Fruit fly (Drosophila melanogaster): ENCODE measurements around the gene CG31111.
A peak's percentile ranks its signal among the peaks of the same experiment; 100 is the strongest.

The CG31111 gene

DNA sequence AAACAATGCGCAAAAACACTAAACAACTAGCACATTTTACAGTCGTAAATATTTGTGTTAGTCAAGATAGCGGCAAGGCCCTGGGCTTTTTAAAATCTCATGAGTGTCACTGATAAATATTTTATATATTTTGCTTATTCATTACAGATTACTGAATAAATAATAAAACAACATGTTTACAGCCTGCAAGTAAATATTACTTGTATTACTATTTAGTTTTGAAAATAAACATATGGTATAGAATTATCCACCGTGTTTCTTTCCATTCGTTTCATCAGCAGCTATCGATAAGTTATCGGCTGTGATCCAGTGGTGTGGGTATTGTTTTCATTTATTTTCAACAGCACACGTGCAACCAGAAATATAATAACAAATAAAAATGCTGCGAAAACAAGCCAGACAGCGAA lies 18.6 kb upstream of the CG31111 start, which contains the start of the genes shams and CG11920 (continued):
- TF ChIP-seq luna (GFP tag; optimal IDR thresholded peaks at IDR 0.05) (no peak), fd96Cb (tag; optimal IDR thresholded peaks at IDR 0.05) (no peak), Nf-YC (tag; optimal IDR thresholded peaks at IDR 0.05) (peak; percentile 42), CG12299 (tag; optimal IDR thresholded peaks at IDR 0.05) (peak; percentile 61), CG9437 (GFP tag; optimal IDR thresholded peaks at IDR 0.05) (peak; percentile 2), CG14710 (tag; optimal IDR thresholded peaks at IDR 0.05) (peak; percentile 63)

DNA sequence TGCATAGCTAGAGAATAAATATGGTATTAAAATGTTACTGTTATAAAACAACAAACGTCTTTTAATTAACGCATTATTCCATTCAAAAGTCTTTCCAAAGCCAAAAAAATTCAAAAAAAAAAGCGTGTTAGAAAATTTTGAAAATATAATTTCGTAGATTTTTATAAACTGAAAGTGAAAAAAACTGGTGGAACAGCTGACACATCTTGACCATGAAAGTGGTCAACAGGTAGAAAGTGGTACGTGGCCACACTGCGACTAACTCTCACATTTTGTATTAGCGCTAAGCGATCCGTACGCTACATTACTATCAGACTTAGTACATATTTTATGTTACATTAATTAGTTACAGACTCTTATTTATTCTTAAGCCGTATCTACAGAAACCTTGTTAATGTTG lies 14.9 kb upstream of the CG31111 start, which contains the start of gene CG11836:
Gene CG11836 (plus strand): TSS at position 256 of the 400 bp plus-strand sequence.
- TF ChIP-seq Dp (GFP tag; optimal IDR thresholded peaks at IDR 0.05) = no peak
- no peak for TF ChIP-seq ranshi (GFP tag; IDR thresholded peaks at IDR 0.05)
- TF ChIP-seq gfzf (GFP tag; optimal IDR thresholded peaks at IDR 0.05) = peak; percentile 59
- TF ChIP-seq Pdp1 (GFP tag; optimal IDR thresholded peaks at IDR 0.05) = no peak
- no peak for TF ChIP-seq CG33557 (GFP tag; optimal IDR thresholded peaks at IDR 0.05)
- 0 out of 3 replicates have a peak, but pooled peaks have one; percentile 29 for TF ChIP-seq row (GFP tag; IDR thresholded peaks at IDR 0.05)
- no peak for TF ChIP-seq CG15514 (GFP tag; optimal IDR thresholded peaks at IDR 0.05)
- TF ChIP-seq MBD-R2 (GFP tag; IDR thresholded peaks at IDR 0.05) = 0 out of 2 replicates have a peak, but pooled peaks have one; percentile 8
- TF ChIP-seq crp (GFP tag; optimal IDR thresholded peaks at IDR 0.05) = peak in 1 of 2 experiments; percentile 74

DNA sequence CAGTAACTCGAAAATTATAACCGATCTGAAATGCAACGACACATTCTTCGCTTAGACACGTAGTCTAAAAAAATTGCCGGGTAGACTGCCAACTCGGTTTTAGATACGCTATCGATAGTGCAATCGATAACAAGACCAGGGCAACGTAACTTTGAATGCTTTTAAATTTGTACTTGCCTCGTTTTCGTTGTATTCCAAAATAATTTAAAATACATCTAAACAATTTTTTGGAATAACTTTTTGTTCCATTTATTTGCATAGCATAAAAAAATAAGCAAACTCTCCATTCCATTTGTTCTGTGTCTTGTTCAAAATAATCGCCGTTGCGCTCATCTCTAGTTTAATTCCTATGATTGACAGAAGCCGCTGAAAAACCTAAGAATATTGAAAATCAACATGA lies 13.6 kb upstream of the CG31111 start, which contains the start of the genes Stt3B and CG11839:
Gene Stt3B (minus strand): TSS at position 69 of the 400 bp plus-strand sequence.
Gene CG11839 (plus strand): TSS at position 359 of the 400 bp plus-strand sequence.
- TF ChIP-seq pita (GFP tag; optimal IDR thresholded peaks at IDR 0.05) (no peak), CG17186 (GFP tag; optimal IDR thresholded peaks at IDR 0.05) (peak; percentile 41), Sin3A (optimal IDR thresholded peaks at IDR 0.05) (peak; percentile 93), Hr51 (GFP tag; optimal IDR thresholded peaks at IDR 0.05) (peak in 1 of 2 experiments; percentile 81), HHEX (GFP tag; optimal IDR thresholded peaks at IDR 0.05) (no peak), mld (GFP tag; IDR thresholded peaks at IDR 0.05; ENCODE audit: partially characterized antibody) (peak; percentile 58; the same call in 1 of the 3 replicates), CG31224 (GFP tag; IDR thresholded peaks at IDR 0.05) (no peak), pnt (GFP tag; optimal IDR thresholded peaks at IDR 0.05) (peak; percentile 77), bab2 (GFP tag; optimal IDR thresholded peaks at IDR 0.05) (peak; percentile 72), mam (GFP tag; optimal IDR thresholded peaks at IDR 0.05) (peak; percentile 86), CG12391 (tag; optimal IDR thresholded peaks at IDR 0.05) (peak; percentile 84), Dref (GFP tag; IDR thresholded peaks at IDR 0.05) (peak; percentile 89), lov (optimal IDR thresholded peaks at IDR 0.05) (no peak), lov (GFP tag; IDR thresholded peaks at IDR 0.05) (no peak), CG7987 (GFP tag; optimal IDR thresholded peaks at IDR 0.05) (peak; percentile 30), CG14860 (GFP tag; IDR thresholded peaks at IDR 0.05; ENCODE audit: partially characterized antibody) (peak; percentile 91), H15 (GFP tag; IDR thresholded peaks at IDR 0.05) (no peak), CG3838 (GFP tag; optimal IDR thresholded peaks at IDR 0.05) (no peak), trem (tag; optimal IDR thresholded peaks at IDR 0.05) (peak; percentile 100), HLHmδ (GFP tag; optimal IDR thresholded peaks at IDR 0.05) (no peak), Lhr (GFP tag; optimal IDR thresholded peaks at IDR 0.05) (no peak), D19B (GFP tag; optimal IDR thresholded peaks at IDR 0.05) (peak; percentile 32), Gug (GFP tag; IDR thresholded peaks at IDR 0.05) (peak; percentile 66; the same call in 3 of the 4 replicates), crol (GFP tag; IDR thresholded peaks at IDR 0.05) (no peak), NfI (GFP tag; optimal IDR thresholded peaks at IDR 0.05) (no peak), lilli (GFP tag; optimal IDR thresholded peaks at IDR 0.05) (peak; percentile 90), CG15479 (GFP tag; optimal IDR thresholded peaks at IDR 0.05) (no peak), aop (GFP tag; IDR thresholded peaks at IDR 0.05) (no peak), bcd (GFP tag; optimal IDR thresholded peaks at IDR 0.05) (no peak), Mrtf (GFP tag; IDR thresholded peaks at IDR 0.05) (0 out of 3 replicates have a peak, but pooled peaks have one; percentile 13), Xbp1 (GFP tag; optimal IDR thresholded peaks at IDR 0.05) (peak; percentile 95), oc (tag; optimal IDR thresholded peaks at IDR 0.05) (no peak), gce (GFP tag; IDR thresholded peaks at IDR 0.05) (no peak)
